Fruit fly (Drosophila melanogaster): ENCODE measurements around the gene dpr11.

The dpr11 gene

DNA sequence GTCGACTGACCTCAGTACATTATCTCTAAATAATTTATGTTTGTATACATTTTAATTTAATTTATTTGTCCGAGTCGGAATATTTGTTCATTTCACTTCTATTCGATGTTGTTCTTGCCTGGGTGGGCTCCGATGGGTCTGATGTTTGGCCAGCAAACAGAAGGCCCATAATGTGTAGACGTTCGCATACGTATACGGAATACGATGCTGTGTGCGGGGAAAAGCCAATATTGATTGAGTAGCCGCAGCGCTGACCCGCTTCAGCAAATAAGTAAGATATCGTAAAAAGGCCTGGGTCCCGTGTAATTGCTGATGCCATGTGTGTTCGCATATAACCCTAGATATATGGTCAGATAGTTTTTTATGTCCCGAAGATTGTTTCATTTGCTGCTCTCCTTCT lies 88.7 kb downstream of the dpr11 start:
- TF ChIP-seq EcR (GFP tag; optimal IDR thresholded peaks at IDR 0.05) = no peak
- no peak for TF ChIP-seq fd96Ca (GFP tag; IDR thresholded peaks at IDR 0.05)
- TF ChIP-seq CG17806 (tag; optimal IDR thresholded peaks at IDR 0.05) = no peak
- no peak for TF ChIP-seq gl (tag; optimal IDR thresholded peaks at IDR 0.05)
- TF ChIP-seq Snoo (tag; optimal IDR thresholded peaks at IDR 0.05) = no peak
- no peak for TF ChIP-seq CG14655 (GFP tag; optimal IDR thresholded peaks at IDR 0.05)
- no peak for TF ChIP-seq Pif1B (GFP tag; optimal IDR thresholded peaks at IDR 0.05)
- no peak for TF ChIP-seq CG32121 (GFP tag; IDR thresholded peaks at IDR 0.05)
- no peak for TF ChIP-seq CG8301 (tag; optimal IDR thresholded peaks at IDR 0.05)
- TF ChIP-seq rn (GFP tag; IDR thresholded peaks at IDR 0.05) = no peak
- no peak for TF ChIP-seq Ets98B (GFP tag; IDR thresholded peaks at IDR 0.05)
- TF ChIP-seq CG34367 (tag; optimal IDR thresholded peaks at IDR 0.05) = no peak
- no peak for TF ChIP-seq CG8159 (tag; optimal IDR thresholded peaks at IDR 0.05)
- TF ChIP-seq CG15710 (tag; optimal IDR thresholded peaks at IDR 0.05) = no peak
- no peak for TF ChIP-seq D1 (tag; optimal IDR thresholded peaks at IDR 0.05)

DNA sequence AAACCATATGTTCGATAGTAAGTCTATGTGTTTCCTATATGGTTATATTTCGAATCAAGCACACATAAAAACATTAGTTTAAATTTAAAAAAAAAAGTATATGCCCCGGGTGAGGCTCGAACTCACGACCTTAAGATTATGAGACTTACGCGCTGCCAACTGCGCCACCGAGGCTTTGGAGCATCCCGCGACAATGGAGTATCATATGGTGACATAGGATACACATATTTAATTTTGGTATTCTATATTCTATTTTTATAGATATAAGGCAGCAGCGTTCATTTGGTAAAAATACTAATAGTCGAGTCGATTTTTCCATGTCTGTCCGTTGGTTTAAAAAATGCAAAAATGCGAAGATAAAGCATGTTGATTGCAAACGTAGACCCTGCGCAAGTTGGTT lies 97.2 kb downstream of the dpr11 start:
- no peak for TF ChIP-seq Pif1B (GFP tag; optimal IDR thresholded peaks at IDR 0.05)
- no peak for TF ChIP-seq D1 (tag; optimal IDR thresholded peaks at IDR 0.05)
- TF ChIP-seq CG12605 (GFP tag; IDR thresholded peaks at IDR 0.05) = no peak
- no peak for TF ChIP-seq CG9948 (tag; optimal IDR thresholded peaks at IDR 0.05)
- TF ChIP-seq Ets98B (GFP tag; IDR thresholded peaks at IDR 0.05) = no peak
- TF ChIP-seq fd96Ca (GFP tag; IDR thresholded peaks at IDR 0.05) = no peak
- no peak for TF ChIP-seq CG15710 (tag; optimal IDR thresholded peaks at IDR 0.05)
- TF ChIP-seq CG10348 (GFP tag; IDR thresholded peaks at IDR 0.05) = no peak

DNA sequence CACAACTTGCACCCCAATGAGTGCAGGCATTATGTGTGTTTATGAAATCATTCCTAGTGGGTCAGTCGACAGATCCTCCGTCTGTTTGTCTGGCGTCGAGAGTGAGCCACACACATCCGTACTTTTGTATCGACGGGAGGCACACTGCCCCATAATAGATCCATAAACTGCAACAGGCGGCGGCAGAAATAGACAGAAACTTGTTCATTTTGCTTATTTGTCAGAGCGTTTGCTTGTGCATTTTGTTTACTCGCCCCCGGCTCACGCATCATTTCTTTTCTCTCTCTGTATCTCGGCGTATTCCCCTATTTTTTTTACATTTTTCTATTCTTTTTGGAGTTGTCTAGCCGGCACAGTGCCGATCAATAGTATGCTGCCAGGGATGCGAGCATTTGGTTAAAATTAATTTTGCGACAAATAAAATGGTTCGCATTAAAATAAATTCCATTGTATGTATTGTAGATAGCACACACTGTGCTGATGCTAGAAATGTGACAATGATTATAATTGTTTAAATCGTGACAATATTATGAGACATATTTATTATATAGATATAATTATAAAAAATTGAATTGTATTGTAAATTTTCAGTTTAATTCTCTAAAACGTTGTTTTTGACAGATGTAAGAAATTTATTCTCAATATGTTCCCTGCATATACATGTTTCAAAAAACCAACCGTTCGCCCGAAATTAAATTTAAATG lies 111.2 kb downstream of the dpr11 start:
- TF ChIP-seq Pif1A (GFP tag; optimal IDR thresholded peaks at IDR 0.05) (no peak), CG13204 (GFP tag; optimal IDR thresholded peaks at IDR 0.05) (no peak), CG32121 (GFP tag; IDR thresholded peaks at IDR 0.05) (peak; percentile 66; the same call in 1 of the 2 replicates), Snoo (tag; optimal IDR thresholded peaks at IDR 0.05) (no peak), fd96Ca (GFP tag; IDR thresholded peaks at IDR 0.05) (peak; percentile 19; the same call in 1 of the 3 replicates), CG8159 (tag; optimal IDR thresholded peaks at IDR 0.05) (no peak), EcR (GFP tag; optimal IDR thresholded peaks at IDR 0.05) (no peak)

Data from whole organism, pupa.